Worm (Caenorhabditis elegans): ENCODE results near the gene F40G9.6.

ce11 chrIII:145078-145477 is 34.3 kb upstream of the F40G9.6 start, which contains the start of the genes T17A3.12 and fbxb-83:
- TF ChIP-seq elt-3 (tag; optimal IDR thresholded peaks at IDR 0.05) (no peak), pha-4 (tag; optimal IDR thresholded peaks at IDR 0.05) (no peak), unc-62 (GFP tag; optimal IDR thresholded peaks at IDR 0.05) (no peak), flh-1 (GFP tag; optimal IDR thresholded peaks at IDR 0.05) (no peak), ztf-11 (tag; optimal IDR thresholded peaks at IDR 0.05) (no peak), mab-5 (tag; optimal IDR thresholded peaks at IDR 0.05) (no peak), mep-1 (tag; optimal IDR thresholded peaks at IDR 0.05) (no peak), nhr-76 (tag; optimal IDR thresholded peaks at IDR 0.05) (no peak), lin-13 (tag; optimal IDR thresholded peaks at IDR 0.05) (no peak), ceh-39 (tag; optimal IDR thresholded peaks at IDR 0.05) (no peak)
